Fruit fly (Drosophila melanogaster) ovary, adult (tissue): ENCODE measurements around the gene Msp300.

Experiments used
- CG17801 ChIP-seq: fragments of 200-800 bp; optimal IDR thresholded peaks from 2 replicates; lab custom pipeline; 2019; ENCODE audit warnings: missing biosample characterization, mild to moderate bottlenecking, missing genetic modification characterization, moderate library complexity; ENCODE audit not compliant: partially characterized antibody

The Msp300 gene

DNA sequence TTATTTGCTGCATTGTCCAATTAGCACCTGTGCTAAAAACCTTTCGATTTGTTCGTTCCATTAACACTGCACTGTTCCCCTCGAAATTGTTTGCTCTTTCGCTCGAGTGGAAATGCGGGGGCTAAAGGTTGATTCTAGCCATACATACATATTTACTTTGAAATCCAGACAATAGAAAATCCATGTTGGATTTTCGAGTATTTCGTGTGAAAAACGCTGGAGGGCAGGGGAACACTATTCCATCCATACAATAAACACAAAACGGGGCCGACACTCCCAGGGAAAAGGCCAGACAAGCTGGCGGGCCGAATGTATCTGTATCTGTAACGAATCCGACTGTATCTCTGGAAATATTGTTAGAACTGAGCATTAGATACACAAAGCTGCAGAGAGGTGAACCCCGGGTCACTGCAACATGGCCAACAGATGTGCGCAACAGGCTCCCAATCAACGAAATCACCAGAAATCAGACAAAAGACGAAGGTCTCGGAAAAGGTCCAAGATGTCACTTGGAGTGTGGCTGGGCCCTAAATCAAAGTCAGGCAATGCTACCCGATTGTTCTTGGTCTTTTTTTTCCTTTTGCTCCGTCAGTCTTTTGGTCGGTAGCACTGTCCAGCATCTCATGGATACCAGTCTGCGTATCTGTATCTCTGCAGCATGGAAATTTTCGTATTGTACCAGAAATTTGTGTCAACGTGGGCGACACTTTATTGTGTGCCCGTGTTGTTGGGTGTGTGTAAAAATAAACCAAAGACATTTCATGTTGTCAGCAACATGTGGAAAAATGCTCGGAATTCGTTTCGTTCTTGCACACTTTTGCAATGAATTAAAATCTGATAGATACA lies 139.0 kb downstream of the Msp300 start:
- TF ChIP-seq CG17801 (GFP tag; lab: Kevin White, UChicago) = no peak

DNA sequence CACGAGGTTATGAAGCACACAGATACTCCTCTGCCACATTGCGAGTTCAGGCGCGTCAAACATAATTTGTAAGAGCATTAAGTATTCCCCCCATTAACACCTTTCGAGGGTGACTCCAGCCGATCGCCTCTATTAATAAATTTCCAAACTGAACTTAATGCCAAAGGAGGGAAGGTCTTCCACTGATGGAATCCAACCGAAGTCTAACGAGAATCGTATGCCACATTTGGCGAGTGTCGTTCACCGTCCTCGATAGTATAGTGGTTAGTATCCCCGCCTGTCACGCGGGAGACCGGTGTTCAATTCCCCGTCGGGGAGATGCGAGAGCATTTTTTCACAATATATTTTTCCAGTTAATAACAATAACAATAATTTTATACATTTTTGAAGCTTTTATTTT lies 139.8 kb downstream of the Msp300 start:
- TF ChIP-seq CG17801 (GFP tag; lab: Kevin White, UChicago) = no peak

DNA sequence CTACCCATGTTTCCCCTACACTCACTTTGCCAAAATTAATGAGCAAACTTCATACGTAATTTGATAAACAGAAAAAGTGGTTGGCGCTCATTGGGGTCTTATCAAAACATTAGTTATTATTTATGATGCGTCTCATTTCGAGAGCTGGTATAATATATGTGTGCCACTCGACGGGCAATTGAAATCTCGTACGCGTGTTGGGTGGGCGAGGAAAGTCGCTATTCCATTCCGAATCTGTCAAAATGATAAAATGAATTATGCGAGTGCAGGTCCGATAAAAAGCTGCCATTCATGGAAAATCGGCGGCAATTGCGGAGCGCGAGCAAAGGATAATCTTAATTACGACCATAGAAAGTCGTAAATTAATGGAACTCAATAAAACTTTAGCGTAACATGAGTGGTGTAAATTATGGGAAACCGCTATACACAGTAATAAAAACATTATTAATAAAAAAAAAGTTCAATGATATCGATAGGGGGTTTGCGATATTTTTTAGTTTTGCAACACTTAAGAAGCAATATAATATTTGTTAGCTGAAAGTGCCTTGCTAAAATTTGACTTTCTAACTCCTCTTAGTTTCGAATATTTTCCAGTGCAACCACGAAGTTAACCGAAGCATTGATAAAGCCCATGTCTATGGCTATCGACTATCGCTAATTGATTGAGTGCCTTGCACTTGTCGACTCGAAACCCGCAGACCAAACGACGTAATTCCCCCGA lies 141.7 kb downstream of the Msp300 start:
- TF ChIP-seq CG17801 (GFP tag; lab: Kevin White, UChicago) = no peak

DNA sequence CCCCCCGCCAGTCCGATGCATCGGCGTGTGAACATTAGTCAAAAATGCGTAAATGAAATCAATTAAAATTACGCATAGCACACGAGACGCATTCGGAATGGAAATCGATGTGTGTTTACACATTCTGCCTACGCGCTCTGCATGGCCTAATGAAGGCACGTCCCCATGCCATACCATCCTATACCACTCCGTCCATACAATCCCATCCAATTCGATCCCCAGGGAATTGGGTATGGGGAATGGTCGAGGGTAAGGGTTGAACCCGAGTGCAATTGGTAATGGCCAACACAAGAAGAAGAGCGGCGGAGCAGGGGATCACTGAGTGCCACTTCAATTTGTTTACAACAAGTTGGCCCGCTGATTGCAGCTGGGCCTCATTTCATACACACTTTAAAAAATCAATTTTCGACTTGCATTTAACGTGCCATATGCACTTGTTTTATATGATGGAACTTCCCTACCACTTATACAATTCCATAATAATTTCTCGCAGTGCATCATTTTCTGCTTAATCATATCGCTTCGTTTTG lies 144.8 kb downstream of the Msp300 start:
- no peak for TF ChIP-seq CG17801 (GFP tag; lab: Kevin White, UChicago)

DNA sequence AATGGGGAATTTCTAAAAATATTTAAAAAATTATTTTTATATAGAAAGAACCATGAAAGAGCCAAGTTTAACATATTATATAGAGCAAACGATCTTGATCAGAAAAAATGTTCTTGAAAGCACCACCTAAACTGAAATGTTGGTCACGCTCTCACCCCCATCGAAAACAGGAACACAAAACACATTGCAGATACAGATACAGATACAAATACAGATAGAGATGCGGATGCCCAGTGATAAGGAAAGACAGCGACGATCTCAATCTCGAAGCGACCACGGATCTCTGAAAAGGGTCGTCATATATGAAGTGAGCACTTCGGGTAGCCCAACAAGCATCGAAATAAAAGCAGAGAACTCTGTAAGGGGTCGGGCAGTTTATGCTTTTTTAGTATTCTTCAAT lies 146.7 kb downstream of the Msp300 start:
- no peak for TF ChIP-seq CG17801 (GFP tag; lab: Kevin White, UChicago)

DNA sequence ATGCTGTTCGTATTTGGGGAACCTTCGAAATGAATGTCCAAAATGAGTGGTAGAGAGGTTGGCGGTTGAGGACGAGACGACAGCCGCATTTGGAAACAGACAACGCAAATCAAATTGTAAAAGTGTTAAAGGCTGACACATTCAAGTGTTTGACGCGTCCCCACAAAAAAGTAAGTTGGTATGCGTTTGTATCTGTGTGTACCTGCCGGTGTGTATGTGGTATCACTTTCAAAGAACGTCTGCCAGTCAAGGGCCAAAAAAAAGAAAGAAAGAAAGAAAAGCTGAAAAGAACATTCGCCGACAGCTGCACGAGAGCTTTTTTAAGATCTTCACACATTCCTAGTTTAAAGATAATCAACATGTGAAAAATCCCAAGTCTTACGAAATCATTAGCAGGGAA lies 147.1 kb downstream of the Msp300 start:
- no peak for TF ChIP-seq CG17801 (GFP tag; lab: Kevin White, UChicago)

DNA sequence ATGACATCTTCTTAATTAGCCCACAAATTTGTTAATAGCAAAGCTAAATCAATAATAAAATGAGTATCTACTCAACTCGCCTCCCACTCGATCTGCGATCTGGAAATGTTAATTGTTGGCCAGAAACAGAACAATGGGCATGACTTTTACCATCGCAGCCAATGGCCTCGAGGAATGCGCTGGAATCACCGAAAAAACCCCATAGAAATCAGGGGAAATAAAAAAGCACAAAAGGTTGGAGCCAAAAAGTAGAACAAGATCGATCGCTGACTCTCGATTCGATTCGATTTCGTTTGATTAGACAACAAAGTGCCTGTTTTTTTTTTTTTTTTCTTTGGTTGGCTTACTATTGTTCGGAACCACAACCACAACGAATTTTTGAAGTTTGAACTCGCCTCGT lies 147.9 kb downstream of the Msp300 start:
- TF ChIP-seq CG17801 (GFP tag; lab: Kevin White, UChicago) = no peak

DNA sequence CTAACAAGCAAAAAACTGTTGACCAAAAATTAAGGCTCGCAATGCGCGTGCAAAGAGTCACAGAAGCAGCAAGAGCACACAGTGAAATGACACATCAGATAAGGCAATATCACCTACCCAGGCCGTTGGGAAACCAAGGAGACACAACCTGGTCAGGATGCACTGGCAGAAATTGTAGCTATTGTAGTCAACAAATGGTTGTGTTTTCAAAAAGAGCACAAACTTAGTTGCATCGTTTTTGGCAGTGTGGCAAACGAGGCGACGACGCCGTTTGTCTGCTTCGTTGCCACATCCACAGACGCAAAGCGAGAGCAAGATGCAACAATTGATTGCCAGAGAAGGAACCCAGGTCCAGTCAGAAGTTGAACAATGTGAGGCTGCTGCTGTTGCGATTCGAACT lies 149.1 kb downstream of the Msp300 start:
- no peak for TF ChIP-seq CG17801 (GFP tag; lab: Kevin White, UChicago)

DNA sequence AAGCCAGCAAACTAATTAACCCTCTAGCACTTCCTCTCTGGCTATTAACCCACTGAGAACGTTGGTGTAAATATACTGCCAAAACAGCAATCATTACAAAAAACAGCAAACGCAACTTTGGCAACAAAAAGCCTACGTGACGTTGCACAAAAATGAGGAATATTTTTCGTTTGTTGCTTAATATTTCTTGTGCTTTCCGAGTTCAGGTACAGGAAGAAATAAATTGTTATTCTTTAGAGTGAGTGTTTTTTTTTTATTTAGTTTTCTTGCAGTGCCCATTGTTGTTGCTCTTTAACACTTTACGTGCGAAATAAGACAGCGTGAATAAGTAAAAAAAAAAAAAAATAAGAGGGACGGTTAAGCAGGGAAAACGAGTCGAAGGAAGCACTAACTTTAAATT lies 150.5 kb downstream of the Msp300 start:
- no peak for TF ChIP-seq CG17801 (GFP tag; lab: Kevin White, UChicago)

DNA sequence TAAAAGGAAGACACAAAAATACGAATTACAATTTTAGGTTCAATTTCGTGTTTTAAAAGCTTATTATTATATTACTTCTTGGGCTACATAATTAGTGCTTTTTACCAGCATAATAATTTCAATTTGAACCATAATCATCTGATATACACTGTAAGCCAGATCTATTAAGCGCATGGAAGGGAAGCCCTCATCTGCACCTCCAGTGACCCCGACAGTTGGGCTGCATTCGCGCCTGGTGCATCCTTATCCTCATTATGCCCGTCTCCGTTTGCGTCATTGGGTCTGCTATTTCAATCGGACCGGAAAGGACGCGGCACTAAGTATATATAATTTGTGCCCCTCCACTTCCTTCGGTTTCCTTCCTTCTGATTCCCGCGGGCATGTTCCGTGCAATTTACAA lies 151.0 kb downstream of the Msp300 start:
- no peak for TF ChIP-seq CG17801 (GFP tag; lab: Kevin White, UChicago)

DNA sequence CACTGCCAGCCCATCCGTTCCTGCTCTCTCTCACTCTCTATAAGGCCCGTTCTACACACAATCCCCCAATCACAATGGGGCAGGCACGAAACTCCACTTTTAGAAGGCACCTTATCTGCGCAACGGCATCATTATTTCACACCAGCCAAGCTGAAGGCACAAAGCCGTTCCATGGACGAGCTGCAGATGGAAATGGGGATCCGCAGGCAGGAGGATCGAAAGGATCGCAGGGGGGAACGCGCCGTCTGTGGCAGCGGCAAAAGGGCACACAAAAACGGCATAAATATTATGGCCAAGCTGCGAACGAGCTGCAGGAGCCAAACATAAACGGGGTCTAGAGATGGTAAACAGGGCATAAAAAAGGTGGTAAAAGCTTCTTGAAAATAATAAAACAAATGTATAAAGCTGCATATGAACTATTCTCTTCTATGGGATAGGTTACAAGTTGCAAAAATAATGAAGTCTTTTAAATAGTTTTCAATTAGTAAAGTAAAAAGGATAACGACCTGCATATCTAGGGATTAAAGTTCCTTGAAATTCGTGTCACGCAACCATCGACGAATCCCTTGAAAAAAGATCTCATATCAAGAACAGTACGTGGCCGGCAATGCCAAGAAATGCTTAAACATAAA lies 151.8 kb downstream of the Msp300 start:
- TF ChIP-seq CG17801 (GFP tag; lab: Kevin White, UChicago) = no peak

DNA sequence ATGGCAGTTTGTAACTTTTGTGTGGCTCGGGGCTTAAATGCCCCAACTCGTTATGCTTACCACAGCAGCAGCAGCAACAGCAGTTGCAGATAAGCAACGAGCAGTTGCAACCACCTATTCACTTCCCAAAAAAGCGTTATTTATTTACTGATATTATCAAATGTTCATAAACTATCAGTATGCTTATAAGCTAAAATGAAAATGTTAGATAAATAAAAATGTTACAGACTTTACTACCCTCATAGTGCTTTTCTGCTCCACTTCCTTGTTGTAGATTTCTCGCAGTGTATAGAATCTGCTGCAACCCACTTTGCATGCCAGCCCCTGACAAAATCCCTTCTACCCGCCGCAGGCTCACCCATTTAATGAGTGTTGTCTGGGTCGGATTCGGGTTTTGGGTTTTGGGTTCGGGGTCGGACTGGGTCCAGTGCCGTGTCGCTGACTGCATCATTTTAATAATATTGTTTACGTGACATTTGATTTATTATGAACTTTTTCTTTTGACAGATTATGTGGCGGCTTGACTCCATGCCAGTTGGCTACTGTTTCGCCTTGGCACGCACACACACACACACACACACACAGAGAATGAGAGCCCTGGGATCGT lies 153.5 kb downstream of the Msp300 start:
- no peak for TF ChIP-seq CG17801 (GFP tag; lab: Kevin White, UChicago)

DNA sequence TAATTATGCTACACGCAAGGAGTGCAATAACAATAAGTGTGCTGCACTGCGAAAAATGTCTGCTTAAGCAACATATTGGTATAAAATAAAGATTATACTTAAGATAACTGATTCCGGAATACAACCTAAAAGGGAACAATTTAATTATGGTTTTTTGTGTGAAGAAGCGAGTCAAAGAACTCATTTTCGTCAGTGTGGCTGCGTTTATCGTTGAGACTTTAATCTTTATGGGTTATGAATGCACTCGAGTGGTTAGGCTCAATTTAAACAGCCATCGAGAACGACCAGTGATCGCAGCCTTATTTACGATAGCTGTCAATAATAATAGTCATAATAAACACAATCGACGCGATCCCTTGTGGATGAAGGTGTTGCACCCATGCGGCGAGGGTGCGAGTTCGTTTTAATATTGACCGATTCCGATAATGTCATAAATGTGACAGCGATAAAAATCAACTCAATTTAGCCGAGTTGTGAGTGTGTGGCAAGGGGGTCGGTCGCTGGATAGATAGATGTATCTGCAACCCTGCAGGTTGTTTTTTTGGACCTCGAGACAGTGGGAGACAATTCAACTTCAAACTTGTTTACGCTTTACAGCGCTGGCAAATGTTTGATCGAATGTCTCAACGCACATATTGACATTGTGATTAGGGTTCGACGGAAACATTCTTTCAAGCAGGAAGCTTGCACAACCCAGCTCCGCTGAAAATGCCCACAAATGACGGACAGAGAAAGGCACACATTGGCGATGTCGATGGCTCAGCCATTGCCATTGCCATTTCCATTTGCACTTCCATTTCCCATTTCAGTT lies 155.6 kb downstream of the Msp300 start:
- no peak for TF ChIP-seq CG17801 (GFP tag; lab: Kevin White, UChicago)
